Worm (Caenorhabditis elegans): Measurements from ENCODE around the gene pho-14.
"Not testable (repeated sequence)": the region's sequence is repeated elsewhere in the genome, so short reads cannot be mapped to it uniquely, and the experiment has no call there.

pho-14 gene

ce11 chrII:1140689-1141088, 40.1 kb upstream of the pho-14 start, which contains the start of gene W09B6.4:
Gene W09B6.4, minus strand, starts transcription at chrII:1140839.
- TF ChIP-seq nhr-25 (tag; optimal IDR thresholded peaks at IDR 0.05) = no peak
- TF ChIP-seq sem-4 (tag; optimal IDR thresholded peaks at IDR 0.05) = no peak
- TF ChIP-seq fos-1 (tag; optimal IDR thresholded peaks at IDR 0.05) = peak; percentile 18
- no peak for TF ChIP-seq nhr-10 (tag; optimal IDR thresholded peaks at IDR 0.05)
- no peak for TF ChIP-seq alr-1 (tag; optimal IDR thresholded peaks at IDR 0.05)
- no peak for TF ChIP-seq lin-39 (tag; optimal IDR thresholded peaks at IDR 0.05)
- no peak for TF ChIP-seq nhr-77 (tag; optimal IDR thresholded peaks at IDR 0.05)
- no peak for TF ChIP-seq dmd-4 (tag; optimal IDR thresholded peaks at IDR 0.05)
- TF ChIP-seq nhr-6 (tag; optimal IDR thresholded peaks at IDR 0.05) = no peak
- no peak for TF ChIP-seq R02D3.7 (tag; optimal IDR thresholded peaks at IDR 0.05)
- TF ChIP-seq F13H6.1 (tag; optimal IDR thresholded peaks at IDR 0.05) = no peak
- peak in 1 of 2 experiments; percentile 1 for TF ChIP-seq mdl-1 (tag; optimal IDR thresholded peaks at IDR 0.05)
- TF ChIP-seq egl-27 (tag; optimal IDR thresholded peaks at IDR 0.05) = no peak
- no peak for TF ChIP-seq ztf-1 (GFP tag; conservative IDR thresholded peaks at IDR 0.05)
- no peak for TF ChIP-seq unc-39 (tag; optimal IDR thresholded peaks at IDR 0.05)
- peak; percentile 29 for TF ChIP-seq skn-1 (tag; optimal IDR thresholded peaks at IDR 0.05)
- no peak for TF ChIP-seq snpc-4 (tag; optimal IDR thresholded peaks at IDR 0.05)
- TF ChIP-seq peb-1 (tag; optimal IDR thresholded peaks at IDR 0.05) = no peak
- TF ChIP-seq blmp-1 (tag; optimal IDR thresholded peaks at IDR 0.05; ENCODE audit: insufficient read depth) = no peak

DNA sequence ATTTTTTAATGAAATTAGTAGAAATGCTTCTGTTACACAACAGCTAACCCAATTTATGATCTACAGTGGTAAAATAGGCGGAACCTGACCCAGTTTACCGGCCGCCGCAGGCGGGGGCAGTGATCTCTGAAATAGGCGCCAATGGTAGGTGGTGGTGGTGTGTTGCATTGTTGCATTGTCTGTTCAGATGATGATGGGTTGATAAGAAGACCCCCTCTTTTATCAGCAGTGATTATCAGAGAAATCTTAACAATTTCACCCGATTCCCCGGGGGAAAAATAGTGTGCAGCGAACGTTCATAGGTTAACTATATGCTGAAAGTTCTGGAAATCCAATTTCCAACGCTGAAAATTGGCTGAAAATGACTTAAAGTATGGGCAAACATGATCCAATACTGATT, 38.0 kb upstream of the pho-14 start:
- peak; percentile 4 for TF ChIP-seq crh-2 (tag; optimal IDR thresholded peaks at IDR 0.05)
- TF ChIP-seq ztf-1 (GFP tag; conservative IDR thresholded peaks at IDR 0.05) = no peak
- peak; percentile 42 for TF ChIP-seq sma-9 (GFP tag; optimal IDR thresholded peaks at IDR 0.05)
- no peak for TF ChIP-seq sma-9 (tag; optimal IDR thresholded peaks at IDR 0.05)
- TF ChIP-seq Y55F3AM.14 (GFP tag; optimal IDR thresholded peaks at IDR 0.05) = no peak
- TF ChIP-seq fos-1 (tag; optimal IDR thresholded peaks at IDR 0.05) = peak; percentile 60

ce11 chrII:1136485-1136884, 35.9 kb upstream of the pho-14 start, which contains the start of gene pod-2:
Gene pod-2, plus strand, starts transcription at chrII:1136785.
- no peak for TF ChIP-seq lin-11 (tag; optimal IDR thresholded peaks at IDR 0.05)
- TF ChIP-seq R02D3.7 (tag; optimal IDR thresholded peaks at IDR 0.05) = no peak
- TF ChIP-seq Y55F3AM.14 (GFP tag; optimal IDR thresholded peaks at IDR 0.05) = no peak
- TF ChIP-seq nhr-21 (tag; optimal IDR thresholded peaks at IDR 0.05) = no peak

DNA sequence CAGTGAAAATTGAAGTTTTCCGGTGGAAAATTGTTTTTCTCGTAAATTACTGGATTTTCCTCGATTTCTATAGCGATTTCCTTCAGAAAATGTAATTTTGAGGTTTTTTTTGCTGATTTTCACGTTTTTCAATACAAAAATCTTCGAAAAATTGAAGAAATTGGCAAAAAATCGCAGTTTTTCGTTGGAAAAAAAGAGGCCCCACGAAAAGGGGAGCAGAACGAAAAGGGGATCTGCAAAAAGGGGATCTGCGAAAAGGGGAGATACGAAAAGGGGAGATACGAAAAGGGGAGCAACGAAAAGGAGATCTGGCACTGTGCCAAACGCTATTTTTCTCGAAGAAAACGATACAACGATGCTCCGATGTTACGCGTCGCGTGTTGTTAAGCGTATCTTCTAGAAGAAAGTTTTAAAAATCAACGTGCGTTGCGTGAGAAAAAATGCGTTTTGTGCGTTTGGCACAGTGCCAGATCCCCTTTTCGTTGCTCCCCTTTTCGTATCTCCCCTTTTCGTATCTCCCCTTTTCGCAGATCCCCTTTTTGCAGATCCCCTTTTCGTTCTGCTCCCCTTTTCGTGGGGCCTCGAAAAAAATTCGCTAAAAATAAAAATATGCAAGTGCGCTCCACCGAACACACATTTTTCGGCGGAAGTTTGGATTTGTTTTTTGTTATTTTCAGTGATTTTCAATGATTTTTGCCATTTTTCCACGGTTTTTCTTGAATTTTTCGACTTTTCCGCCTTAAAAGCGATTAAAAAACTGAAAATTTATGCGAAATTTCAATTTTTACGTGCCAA, 33.9 kb upstream of the pho-14 start:
- TF ChIP-seq sma-9 (GFP tag; optimal IDR thresholded peaks at IDR 0.05) (peak; percentile 20), lsy-2 (tag; optimal IDR thresholded peaks at IDR 0.05) (peak in 1 of 2 experiments; percentile 21), nhr-129 (tag; optimal IDR thresholded peaks at IDR 0.05) (peak; percentile 0), F13H6.1 (tag; optimal IDR thresholded peaks at IDR 0.05) (peak; percentile 60), unc-55 (GFP tag; optimal IDR thresholded peaks at IDR 0.05) (peak; percentile 53), lin-13 (GFP tag; optimal IDR thresholded peaks at IDR 0.05) (peak; percentile 38), gmeb-1 (tag; optimal IDR thresholded peaks at IDR 0.05) (peak; percentile 71), C34F6.9 (tag; optimal IDR thresholded peaks at IDR 0.05) (peak; percentile 20), nhr-21 (tag; optimal IDR thresholded peaks at IDR 0.05) (peak; percentile 23), sma-3 (GFP tag; optimal IDR thresholded peaks at IDR 0.05) (peak; percentile 74)
- TF ChIP-seq sma-9 (tag; optimal IDR thresholded peaks at IDR 0.05) = not testable (repeated sequence)

DNA sequence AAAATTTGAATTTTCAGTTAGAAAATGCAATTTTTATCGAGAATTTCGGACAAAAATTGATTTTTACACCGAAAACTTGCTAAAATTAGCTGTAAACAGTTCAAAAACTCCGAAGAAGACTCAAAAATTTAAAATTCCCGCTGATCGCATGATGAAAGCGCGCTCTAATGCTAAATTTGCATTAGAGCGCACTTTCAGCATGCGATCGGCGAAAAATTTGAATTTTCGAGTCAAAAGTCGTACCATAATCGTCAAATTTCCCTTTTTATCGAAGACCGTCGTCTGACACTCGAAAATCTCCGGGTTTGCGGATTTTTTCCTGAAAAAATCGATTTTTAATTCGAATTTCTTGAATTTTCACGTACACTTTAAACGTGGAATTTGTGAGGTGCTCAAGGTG, 32.7 kb upstream of the pho-14 start:
- TF ChIP-seq unc-62 (GFP tag; optimal IDR thresholded peaks at IDR 0.05) = no peak
- TF ChIP-seq skn-1 (tag; optimal IDR thresholded peaks at IDR 0.05) = no peak
- no peak for TF ChIP-seq sem-4 (tag; optimal IDR thresholded peaks at IDR 0.05)
- no peak for TF ChIP-seq lin-39 (tag; optimal IDR thresholded peaks at IDR 0.05)
- no peak for TF ChIP-seq lsy-2 (tag; optimal IDR thresholded peaks at IDR 0.05)
